Worm (Caenorhabditis elegans): Measurements from ENCODE around the gene fbxb-71.

The fbxb-71 gene

DNA sequence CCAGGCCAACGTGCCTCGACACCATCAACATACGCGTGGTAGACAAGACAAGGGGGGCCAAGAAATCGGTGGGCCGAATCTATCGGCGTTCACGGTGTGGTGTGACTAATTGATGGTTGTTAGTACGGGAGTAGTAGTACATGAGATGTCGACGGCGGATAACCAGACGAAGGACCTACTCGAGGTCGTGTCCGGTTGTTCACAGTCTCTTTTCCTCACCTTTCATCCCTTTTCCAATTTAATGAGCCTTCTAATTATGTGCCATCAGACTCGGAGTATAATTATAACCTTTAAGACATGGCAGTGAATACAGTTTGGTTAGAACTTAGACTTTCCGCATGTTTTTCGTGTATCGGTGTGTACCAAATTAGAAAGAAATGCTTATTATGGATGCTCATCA is 48.0 kb downstream of the fbxb-71 start:
- TF ChIP-seq nhr-77 (tag; optimal IDR thresholded peaks at IDR 0.05) = no peak
- TF ChIP-seq ztf-4 (tag; optimal IDR thresholded peaks at IDR 0.05) = no peak
- TF ChIP-seq nhr-237 (tag; optimal IDR thresholded peaks at IDR 0.05) = no peak
- TF ChIP-seq ceh-16 (tag; optimal IDR thresholded peaks at IDR 0.05) = no peak
- TF ChIP-seq blmp-1 (tag; optimal IDR thresholded peaks at IDR 0.05; ENCODE audit: insufficient read depth) = no peak
- no peak for TF ChIP-seq unc-62 (GFP tag; optimal IDR thresholded peaks at IDR 0.05)
- no peak for TF ChIP-seq crh-2 (tag; optimal IDR thresholded peaks at IDR 0.05)
- no peak for TF ChIP-seq elt-3 (tag; optimal IDR thresholded peaks at IDR 0.05)
- TF ChIP-seq ama-1 (optimal IDR thresholded peaks at IDR 0.05) = no peak
- TF ChIP-seq ceh-82 (tag; optimal IDR thresholded peaks at IDR 0.05) = no peak
- no peak for TF ChIP-seq sem-4 (tag; optimal IDR thresholded peaks at IDR 0.05)
- no peak for TF ChIP-seq mdl-1 (tag; optimal IDR thresholded peaks at IDR 0.05)
- TF ChIP-seq snpc-4 (tag; optimal IDR thresholded peaks at IDR 0.05) = no peak
- TF ChIP-seq nhr-12 (tag; optimal IDR thresholded peaks at IDR 0.05) = no peak
- TF ChIP-seq unc-55 (GFP tag; optimal IDR thresholded peaks at IDR 0.05) = no peak
- TF ChIP-seq ztf-1 (GFP tag; conservative IDR thresholded peaks at IDR 0.05) = no peak
- no peak for TF ChIP-seq mab-5 (tag; optimal IDR thresholded peaks at IDR 0.05)
